Worm (Caenorhabditis elegans) whole organism, L3 larva: ENCODE data around the gene C17F4.8.
"Not testable (repeated sequence)": the region's sequence is repeated elsewhere in the genome, so short reads cannot be mapped to it uniquely, and the experiment has no call there.

Source experiments
- aly-2 ChIP-seq: fragments of 150-350 bp; optimal IDR thresholded peaks from 2 replicates; lab custom pipeline; 2014; ENCODE audit warnings: missing biosample characterization, missing genetic modification characterization
- ceh-82 ChIP-seq: fragments of 150-350 bp; optimal IDR thresholded peaks from 2 replicates; lab custom pipeline; 2014; ENCODE audit warnings: missing biosample characterization, missing genetic modification characterization
- egl-27 ChIP-seq: sonication (generic microtip); optimal IDR thresholded peaks from 4 replicates; lab custom pipeline; 2017; ENCODE audit warnings: missing biosample characterization, missing genetic modification reagents, missing genetic modification characterization
- elt-1 ChIP-seq: fragments of 150-350 bp; optimal IDR thresholded peaks from 2 replicates; lab custom pipeline; 2014; ENCODE audit warnings: missing biosample characterization, missing genetic modification characterization
- fos-1 ChIP-seq: fragments of 150-350 bp; optimal IDR thresholded peaks from 2 replicates; lab custom pipeline; 2014; ENCODE audit warnings: missing biosample characterization, missing genetic modification characterization
- lin-39 ChIP-seq: fragments of 150-350 bp; optimal IDR thresholded peaks from 2 replicates; lab custom pipeline; 2018; ENCODE audit warnings: missing biosample characterization, missing genetic modification reagents, missing genetic modification characterization
- pha-4 ChIP-seq: fragments of 150-350 bp; optimal IDR thresholded peaks from 2 replicates; lab custom pipeline; 2014; ENCODE audit warnings: missing biosample characterization, missing genetic modification reagents, missing genetic modification characterization
- snpc-4 ChIP-seq: fragments of 150-350 bp; optimal IDR thresholded peaks from 2 replicates; lab custom pipeline; 2014; ENCODE audit warnings: missing biosample characterization, missing genetic modification characterization
- unc-62 ChIP-seq: fragments of 150-350 bp; sonication (generic microtip); optimal IDR thresholded peaks from 4 replicates; lab custom pipeline; 2014; ENCODE audit warnings: missing biosample characterization, missing genetic modification reagents, missing genetic modification characterization

ce11 chrII:3189038-3189437 is 45.6 kb downstream of the C17F4.8 start, which contains the start of gene Y27F2A.11:
- not testable (repeated sequence) for TF ChIP-seq ceh-82; pha-4; aly-2; snpc-4 (tag; lab: Kevin White, UChicago); fos-1; lin-39; unc-62 (GFP tag; lab: Kevin White, UChicago); egl-27 (tag; lab: Kevin White, UChicago); elt-1 (tag; lab: Kevin White, UChicago)
